Worm (Caenorhabditis elegans) whole organism, L1 larva: Measurements from ENCODE around the gene W02H3.1.

Source experiments
- C04F5.9 ChIP-seq: sonication (generic microtip); optimal IDR thresholded peaks from 2 replicates; lab custom pipeline; 2016; ENCODE audit warnings: missing genetic modification characterization, missing compliant biosample characterization
- C16A3.4 ChIP-seq: fragments of 150-350 bp; optimal IDR thresholded peaks from 2 replicates; lab custom pipeline; 2014; ENCODE audit warnings: missing biosample characterization, missing genetic modification characterization
- C34B4.2 ChIP-seq: sonication (generic microtip); optimal IDR thresholded peaks from 2 replicates; lab custom pipeline; 2017; ENCODE audit warnings: mild to moderate bottlenecking, missing genetic modification characterization, missing compliant biosample characterization
- Y116A8C.19 ChIP-seq: sonication (generic microtip); optimal IDR thresholded peaks from 2 replicates; lab custom pipeline; 2016; ENCODE audit warnings: missing compliant biosample characterization, missing genetic modification characterization, borderline replicate concordance
- aha-1 ChIP-seq: fragments of 150-350 bp; optimal IDR thresholded peaks from 2 replicates; lab custom pipeline; 2014; ENCODE audit warnings: missing biosample characterization, missing genetic modification characterization
- alr-1 ChIP-seq: fragments of 200-800 bp; sonication (Bioruptor generic); optimal IDR thresholded peaks from 2 replicates; lab custom pipeline; 2018; ENCODE audit warnings: borderline replicate concordance, mild to moderate bottlenecking, missing genetic modification characterization, missing compliant biosample characterization
- aly-2 ChIP-seq: fragments of 150-350 bp; optimal IDR thresholded peaks from 2 replicates; lab custom pipeline; 2014; ENCODE audit warnings: missing biosample characterization, missing genetic modification characterization
- blmp-1 ChIP-seq: fragments of 150-350 bp; optimal IDR thresholded peaks from 2 replicates; lab custom pipeline; 2014; ENCODE audit warnings: missing biosample characterization, missing genetic modification characterization
- ceh-63 ChIP-seq: fragments of 200-800 bp; sonication (Bioruptor generic); optimal IDR thresholded peaks from 2 replicates; lab custom pipeline; 2018; ENCODE audit warnings: mild to moderate bottlenecking, missing genetic modification characterization, missing compliant biosample characterization
- ceh-8 ChIP-seq: fragments of 200-800 bp; sonication (Bioruptor generic); optimal IDR thresholded peaks from 2 replicates; lab custom pipeline; 2018; ENCODE audit warnings: mild to moderate bottlenecking, missing genetic modification characterization, moderate library complexity, missing compliant biosample characterization
- ceh-82 ChIP-seq, 3 experiments: fragments of 150-350 bp in 1 of 3; sonication (generic microtip) in 2 of 3; optimal IDR thresholded peaks; 2 replicates each; lab custom pipeline; 2014 to 2017; ENCODE audit warnings: missing biosample characterization in 3 of 3, missing genetic modification characterization in 3 of 3
- dsc-1 ChIP-seq: sonication (generic microtip); optimal IDR thresholded peaks from 2 replicates; lab custom pipeline; 2016; ENCODE audit warnings: mild to moderate bottlenecking, missing genetic modification characterization, missing compliant biosample characterization
- efl-1 ChIP-seq, 4 experiments: fragments of 150-350 bp; optimal IDR thresholded peaks in 3 of 4; peaks in 1 of 4; 1 replicate in 1 of 4; 2 replicates in 3 of 4; lab custom pipeline; 2014; ENCODE audit warnings: missing biosample characterization in 2 of 4, missing genetic modification characterization in 2 of 4, missing genetic modification reagents in 2 of 4
- efl-3 ChIP-seq: fragments of 200-800 bp; sonication (Bioruptor generic); optimal IDR thresholded peaks from 2 replicates; lab custom pipeline; 2018; ENCODE audit warnings: mild to moderate bottlenecking, missing genetic modification characterization, missing compliant biosample characterization
- egl-13 ChIP-seq: sonication (generic microtip); optimal IDR thresholded peaks from 2 replicates; lab custom pipeline; 2016; ENCODE audit warnings: missing genotype, missing genetic modification reagents, missing genetic modification characterization, missing compliant biosample characterization
- elt-2 ChIP-seq: sonication (generic microtip); optimal IDR thresholded peaks from 2 replicates; lab custom pipeline; 2016; ENCODE audit warnings: missing genetic modification characterization, mild to moderate bottlenecking, inconsistent platforms, missing compliant biosample characterization, missing genetic modification reagents
- elt-3 ChIP-seq, 6 experiments: fragments of 150-350 bp in 1 of 6; sonication (generic microtip); optimal IDR thresholded peaks; 2 replicates each; lab custom pipeline; 2017 to 2018; ENCODE audit warnings: missing biosample characterization in 6 of 6, missing genetic modification characterization in 6 of 6, inconsistent platforms in 1 of 6
- ets-5 ChIP-seq: fragments of 200-800 bp; sonication (Bioruptor generic); IDR thresholded peaks from 2 replicates; pipeline ENCODE4 v1.3.6; 2022; ENCODE audit warnings: missing genetic modification characterization, missing compliant biosample characterization
- fkh-4 ChIP-seq: sonication (generic microtip); optimal IDR thresholded peaks from 2 replicates; lab custom pipeline; 2016; ENCODE audit warnings: missing compliant biosample characterization, missing genetic modification characterization, borderline replicate concordance
- fkh-8 ChIP-seq: sonication (generic microtip); optimal IDR thresholded peaks from 2 replicates; lab custom pipeline; 2016; ENCODE audit warnings: mild to moderate bottlenecking, missing genetic modification characterization, missing compliant biosample characterization
- hlh-17 ChIP-seq: fragments of 200-800 bp; sonication (Bioruptor generic); optimal IDR thresholded peaks from 2 replicates; lab custom pipeline; 2018; ENCODE audit warnings: missing genetic modification characterization, mild to moderate bottlenecking, missing compliant biosample characterization, moderate library complexity, borderline replicate concordance
- hlh-4 ChIP-seq: sonication (generic microtip); optimal IDR thresholded peaks from 2 replicates; lab custom pipeline; 2016; ENCODE audit warnings: mild to moderate bottlenecking, missing genetic modification characterization, missing compliant biosample characterization
- hpl-2 ChIP-seq: fragments of 150-350 bp; optimal IDR thresholded peaks from 2 replicates; lab custom pipeline; 2014; ENCODE audit warnings: missing biosample characterization, missing genetic modification reagents, missing genetic modification characterization
- irx-1 ChIP-seq: sonication (generic microtip); optimal IDR thresholded peaks from 2 replicates; lab custom pipeline; 2016; ENCODE audit warnings: missing genetic modification characterization, missing compliant biosample characterization
- lin-15B ChIP-seq: fragments of 150-350 bp; sonication (generic microtip); optimal IDR thresholded peaks from 3 replicates; lab custom pipeline; 2014; ENCODE audit warnings: missing biosample characterization, missing genetic modification characterization
- lin-35 ChIP-seq, 2 experiments: fragments of 150-350 bp; optimal IDR thresholded peaks; 2 replicates each; lab custom pipeline; 2014; ENCODE audit warnings: missing biosample characterization in 2 of 2, missing genetic modification characterization in 2 of 2, missing genetic modification reagents in 2 of 2
- lin-39 ChIP-seq: fragments of 150-350 bp; optimal IDR thresholded peaks from 2 replicates; lab custom pipeline; 2014; ENCODE audit warnings: missing biosample characterization, missing genetic modification reagents, missing genetic modification characterization
- lsy-2 ChIP-seq, 2 experiments: fragments of 150-350 bp; optimal IDR thresholded peaks; 2 replicates each; lab custom pipeline; 2014; ENCODE audit warnings: missing biosample characterization in 2 of 2, missing genetic modification characterization in 2 of 2
- mab-9 ChIP-seq: fragments of 200-800 bp; sonication (Bioruptor generic); IDR thresholded peaks from 2 replicates; pipeline ENCODE4 v1.3.6; 2022; ENCODE audit warnings: missing genetic modification reagents, missing genetic modification characterization, missing compliant biosample characterization
- mdl-1 ChIP-seq, 2 experiments: fragments of 150-350 bp; optimal IDR thresholded peaks; 2 replicates each; lab custom pipeline; 2014 to 2017; ENCODE audit warnings: missing biosample characterization in 2 of 2, missing genetic modification characterization in 2 of 2, inconsistent platforms in 1 of 2
- mef-2 ChIP-seq: fragments of 150-350 bp; optimal IDR thresholded peaks from 2 replicates; lab custom pipeline; 2014; ENCODE audit warnings: missing biosample characterization, missing genetic modification characterization
- mep-1 ChIP-seq: fragments of 150-350 bp; optimal IDR thresholded peaks from 2 replicates; lab custom pipeline; 2014; ENCODE audit warnings: missing biosample characterization, missing genetic modification characterization
- nhr-11 ChIP-seq: fragments of 150-350 bp; optimal IDR thresholded peaks from 2 replicates; lab custom pipeline; 2014; ENCODE audit warnings: missing biosample characterization, missing genetic modification characterization
- nhr-19 ChIP-seq: fragments of 200-800 bp; sonication (Bioruptor generic); conservative IDR thresholded peaks from 2 replicates; pipeline ENCODE4 v1.3.6; 2022; ENCODE audit warnings: missing genetic modification characterization, missing compliant biosample characterization
- nhr-20 ChIP-seq: sonication (generic microtip); optimal IDR thresholded peaks from 2 replicates; lab custom pipeline; 2016; ENCODE audit warnings: mild to moderate bottlenecking, missing genetic modification characterization, missing compliant biosample characterization
- nhr-47 ChIP-seq: sonication (generic microtip); optimal IDR thresholded peaks from 2 replicates; lab custom pipeline; 2016; ENCODE audit warnings: mild to moderate bottlenecking, missing genetic modification characterization, moderate library complexity, missing compliant biosample characterization
- nhr-71 ChIP-seq: sonication (generic microtip); optimal IDR thresholded peaks from 2 replicates; lab custom pipeline; 2016; ENCODE audit warnings: mild to moderate bottlenecking, missing genetic modification characterization, moderate library complexity, missing compliant biosample characterization
- nhr-76 ChIP-seq: sonication (generic microtip); optimal IDR thresholded peaks from 2 replicates; lab custom pipeline; 2017; ENCODE audit warnings: missing biosample characterization, missing genetic modification characterization
- nhr-77 ChIP-seq: fragments of 150-350 bp; optimal IDR thresholded peaks from 2 replicates; lab custom pipeline; 2014; ENCODE audit warnings: missing biosample characterization, missing genetic modification characterization
- nhr-85 ChIP-seq: sonication (generic microtip); peaks from one replicate; lab custom pipeline; 2016; ENCODE audit warnings: missing genetic modification characterization, inconsistent platforms, missing compliant biosample characterization
- pag-3 ChIP-seq: sonication (generic microtip); optimal IDR thresholded peaks from 2 replicates; lab custom pipeline; 2017; ENCODE audit warnings: missing genetic modification characterization, mild to moderate bottlenecking, missing compliant biosample characterization, antibody characterized with exemption, borderline replicate concordance; ENCODE audit not compliant: insufficient read depth
- pax-3 ChIP-seq: fragments of 200-800 bp; sonication (Bioruptor generic); optimal IDR thresholded peaks from 2 replicates; lab custom pipeline; 2018; ENCODE audit warnings: mild to moderate bottlenecking, missing genetic modification characterization, moderate library complexity, missing compliant biosample characterization
- skn-1 ChIP-seq: fragments of 150-350 bp; optimal IDR thresholded peaks from 2 replicates; lab custom pipeline; 2014; ENCODE audit warnings: missing biosample characterization, missing genetic modification characterization
- snpc-4 ChIP-seq: fragments of 150-350 bp; optimal IDR thresholded peaks from 2 replicates; lab custom pipeline; 2014; ENCODE audit warnings: missing biosample characterization, missing genetic modification characterization
- sup-37 ChIP-seq: fragments of 200-800 bp; sonication (Bioruptor generic); optimal IDR thresholded peaks from 2 replicates; lab custom pipeline; 2018; ENCODE audit warnings: mild to moderate bottlenecking, missing genetic modification characterization, missing compliant biosample characterization
- tbx-2 ChIP-seq: sonication (generic microtip); optimal IDR thresholded peaks from 2 replicates; lab custom pipeline; 2016; ENCODE audit warnings: missing genetic modification characterization, missing compliant biosample characterization
- tlp-1 ChIP-seq: fragments of 150-350 bp; optimal IDR thresholded peaks from 2 replicates; lab custom pipeline; 2014; ENCODE audit warnings: missing biosample characterization, missing genetic modification characterization
- unc-62 ChIP-seq: fragments of 150-350 bp; optimal IDR thresholded peaks from 2 replicates; lab custom pipeline; 2014; ENCODE audit warnings: missing biosample characterization, missing genetic modification reagents, missing genetic modification characterization
- vab-15 ChIP-seq: sonication (generic microtip); optimal IDR thresholded peaks from 2 replicates; lab custom pipeline; 2017; ENCODE audit warnings: missing genotype, mild to moderate bottlenecking, missing genetic modification characterization, missing compliant biosample characterization
- ztf-11 ChIP-seq, 2 experiments: sonication (generic microtip); optimal IDR thresholded peaks; 2 replicates each; lab custom pipeline; 2016 to 2017; ENCODE audit warnings: missing genetic modification characterization in 2 of 2, missing biosample characterization in 1 of 2, missing compliant biosample characterization in 1 of 2

Gene W02H3.1

ce11 chrX:11093985-11094593 is 11.2 kb downstream of the W02H3.1 start (continued):
- TF ChIP-seq nhr-77 (peak; percentile 100), blmp-1 (tag; lab: Kevin White, UChicago) (peak; percentile 71), ets-5 (GFP tag; lab: Robert Waterston, UW) (peak; percentile 98), C34B4.2 (peak; percentile 70), nhr-19 (peak; percentile 99), fkh-8 (peak; percentile 97), ceh-82 (tag; optimal IDR thresholded peaks at IDR 0.05; lab: Kevin White, UChicago) (peak; percentile 99 to 100 (median 100)), mab-9 (GFP tag; lab: Robert Waterston, UW) (peak; percentile 99), aha-1 (tag; lab: Kevin White, UChicago) (peak; percentile 87), aly-2 (tag; lab: Kevin White, UChicago) (peak; percentile 96), nhr-47 (tag; lab: Kevin White, UChicago) (peak; percentile 100), nhr-11 (tag; lab: Kevin White, UChicago) (peak; percentile 100), fkh-4 (tag; lab: Kevin White, UChicago) (peak; percentile 96), efl-1 (optimal IDR thresholded peaks at IDR 0.05; lab: Kevin White, UChicago) (peak; percentile 89 to 93), efl-1 (GFP tag; optimal IDR thresholded peaks at IDR 0.05 in 1 of 2; lab: Kevin White, UChicago) (peak; percentile 48 to 97), unc-62 (peak; percentile 85), C16A3.4 (tag; lab: Kevin White, UChicago) (peak; percentile 100), hlh-4 (peak; percentile 34), snpc-4 (tag; lab: Kevin White, UChicago) (peak; percentile 94), mep-1 (tag; lab: Kevin White, UChicago) (peak; percentile 100), ceh-63 (peak; percentile 99), dsc-1 (tag; lab: Kevin White, UChicago) (peak; percentile 100), tbx-2 (peak; percentile 100), pax-3 (tag; lab: Kevin White, UChicago) (peak; percentile 97), lsy-2 (tag; optimal IDR thresholded peaks at IDR 0.05; lab: Kevin White, UChicago) (peak; percentile 96 to 97), hlh-17 (GFP tag; lab: Kevin White, UChicago) (no peak), egl-13 (peak; percentile 99), mef-2 (tag; lab: Kevin White, UChicago) (peak; percentile 95), efl-3 (peak; percentile 99), vab-15 (tag; lab: Kevin White, UChicago) (peak; percentile 84), pag-3 (tag; lab: Kevin White, UChicago) (peak; percentile 77), hpl-2 (peak; percentile 100), sup-37 (GFP tag; lab: Kevin White, UChicago) (peak; percentile 97), elt-3 (tag; optimal IDR thresholded peaks at IDR 0.05; lab: Kevin White, UChicago) (peak; percentile 87 to 100 (median 95)), lin-15B (tag; lab: Kevin White, UChicago) (peak; percentile 3), nhr-76 (tag; lab: Kevin White, UChicago) (peak; percentile 97), nhr-71 (peak; percentile 99), alr-1 (no peak), mdl-1 (tag; optimal IDR thresholded peaks at IDR 0.05; lab: Kevin White, UChicago) (peak; percentile 59 to 95), irx-1 (tag; lab: Kevin White, UChicago) (peak; percentile 100), ceh-8 (GFP tag; lab: Kevin White, UChicago) (peak; percentile 100), nhr-85 (tag; lab: Kevin White, UChicago) (peak; percentile 99), Y116A8C.19 (tag; lab: Kevin White, UChicago) (peak; percentile 26), tlp-1 (tag; lab: Kevin White, UChicago) (peak; percentile 77), lin-35 (GFP tag; optimal IDR thresholded peaks at IDR 0.05; lab: Kevin White, UChicago) (peak; percentile 83 to 94), lin-39 (peak; percentile 100), skn-1 (tag; lab: Kevin White, UChicago) (peak; percentile 99), ztf-11 (tag; optimal IDR thresholded peaks at IDR 0.05; lab: Kevin White, UChicago) (peak; percentile 96 to 97), nhr-20 (peak; percentile 99), C04F5.9 (tag; lab: Kevin White, UChicago) (peak; percentile 96), elt-2 (tag; lab: Kevin White, UChicago) (peak; percentile 96)
